Worm (Caenorhabditis elegans) whole organism, young adult: ENCODE results near the gene dnj-25.

Experiments
- B0035.1 ChIP-seq: sonication (generic microtip); optimal IDR thresholded peaks from 2 replicates; lab custom pipeline; 2016; ENCODE audit warnings: missing genetic modification characterization, mild to moderate bottlenecking, missing compliant biosample characterization, missing genotype, missing genetic modification reagents
- B0336.3 ChIP-seq: fragments of 200-800 bp; sonication (Bioruptor generic); IDR thresholded peaks from 2 replicates; pipeline ENCODE4 v1.3.6; 2022; ENCODE audit warnings: missing genetic modification characterization, missing compliant biosample characterization
- D2030.7 ChIP-seq: fragments of 200-800 bp; sonication (Bioruptor generic); IDR thresholded peaks from 2 replicates; pipeline ENCODE4 v1.3.6; 2022; ENCODE audit warnings: missing genetic modification reagents, missing genetic modification characterization, missing compliant biosample characterization
- F23B12.7 ChIP-seq: sonication (generic microtip); optimal IDR thresholded peaks from 2 replicates; lab custom pipeline; 2017; ENCODE audit warnings: missing genetic modification characterization, mild to moderate bottlenecking, missing compliant biosample characterization, antibody characterized with exemption, moderate library complexity; ENCODE audit not compliant: insufficient read depth
- F33H1.4 ChIP-seq: fragments of 200-800 bp; sonication (Bioruptor generic); IDR thresholded peaks from 2 replicates; pipeline ENCODE4 v1.3.6; 2022; ENCODE audit warnings: missing genetic modification reagents, missing genetic modification characterization, missing compliant biosample characterization
- F49E8.2 ChIP-seq: sonication (generic microtip); optimal IDR thresholded peaks from 3 replicates; lab custom pipeline; 2017; ENCODE audit warnings: missing genetic modification characterization, mild to moderate bottlenecking, missing compliant biosample characterization, antibody characterized with exemption, moderate library complexity; ENCODE audit not compliant: insufficient read depth
- F52B5.7 ChIP-seq: sonication (generic microtip); optimal IDR thresholded peaks from 2 replicates; lab custom pipeline; 2016; ENCODE audit warnings: mild to moderate bottlenecking, missing genetic modification characterization, missing compliant biosample characterization
- F57A8.1 ChIP-seq: fragments of 200-800 bp; sonication (Bioruptor generic); optimal IDR thresholded peaks from 2 replicates; lab custom pipeline; 2018; ENCODE audit warnings: mild to moderate bottlenecking, missing genetic modification characterization, moderate library complexity, missing compliant biosample characterization
- T26A5.8 ChIP-seq: sonication (generic microtip); optimal IDR thresholded peaks from 2 replicates; lab custom pipeline; 2016; ENCODE audit warnings: missing genetic modification characterization, missing compliant biosample characterization
- Y56A3A.18 ChIP-seq: fragments of 200-800 bp; sonication (Bioruptor generic); IDR thresholded peaks from 2 replicates; pipeline ENCODE4 v1.3.6; 2022; ENCODE audit warnings: missing genetic modification reagents, missing genetic modification characterization, missing compliant biosample characterization
- Y79H2A.3 ChIP-seq: fragments of 200-800 bp; sonication (Bioruptor generic); conservative IDR thresholded peaks from 2 replicates; pipeline ENCODE4 v1.3.6; 2022; ENCODE audit warnings: missing genetic modification reagents, missing genetic modification characterization, missing compliant biosample characterization
- Y95B8A.8 ChIP-seq: fragments of 200-800 bp; sonication (Bioruptor generic); IDR thresholded peaks from 2 replicates; pipeline ENCODE4 v1.3.6; 2022; ENCODE audit warnings: missing genetic modification reagents, missing genetic modification characterization, missing compliant biosample characterization
- aptf-2 ChIP-seq: fragments of 200-800 bp; sonication (Bioruptor generic); conservative IDR thresholded peaks from 2 replicates; pipeline ENCODE4 v1.3.6; 2022; ENCODE audit warnings: missing genetic modification reagents, missing genetic modification characterization, missing compliant biosample characterization
- athp-1 ChIP-seq: sonication (generic microtip); optimal IDR thresholded peaks from 2 replicates; lab custom pipeline; 2017; ENCODE audit warnings: mild to moderate bottlenecking, missing genetic modification characterization, missing compliant biosample characterization
- attf-5 ChIP-seq: fragments of 200-800 bp; sonication (Bioruptor generic); optimal IDR thresholded peaks from 2 replicates; lab custom pipeline; 2018; ENCODE audit warnings: mild to moderate bottlenecking, missing genetic modification characterization, missing compliant biosample characterization
- cebp-1 ChIP-seq, 2 experiments: fragments of 200-800 bp in 1 of 2; sonication (Bioruptor generic) in 1 of 2; sonication (generic microtip) in 1 of 2; IDR thresholded peaks in 1 of 2; optimal IDR thresholded peaks in 1 of 2; 2 replicates each; pipeline versions ENCODE4 v1.3.6 to Lab custom; 2017 to 2022; ENCODE audit warnings: missing compliant biosample characterization in 2 of 2, missing genetic modification characterization in 2 of 2, mild to moderate bottlenecking in 1 of 2, missing genetic modification reagents in 1 of 2, moderate library complexity in 1 of 2
- ceh-100 ChIP-seq: fragments of 200-800 bp; sonication (Bioruptor generic); IDR thresholded peaks from 2 replicates; pipeline ENCODE4 v1.3.6; 2022; ENCODE audit warnings: missing genetic modification reagents, missing genetic modification characterization, missing compliant biosample characterization
- ceh-40 ChIP-seq: fragments of 200-800 bp; sonication (Bioruptor generic); IDR thresholded peaks from 2 replicates; pipeline ENCODE4 v1.3.6; 2022; ENCODE audit warnings: missing genetic modification characterization, missing compliant biosample characterization
- ceh-91 ChIP-seq: fragments of 200-800 bp; sonication (Bioruptor generic); IDR thresholded peaks from 2 replicates; pipeline ENCODE4 v1.3.6; 2022; ENCODE audit warnings: missing genetic modification reagents, missing genetic modification characterization, missing compliant biosample characterization
- die-1 ChIP-seq: sonication (generic microtip); optimal IDR thresholded peaks from 2 replicates; lab custom pipeline; 2016; ENCODE audit warnings: missing genotype, mild to moderate bottlenecking, missing genetic modification characterization, missing compliant biosample characterization
- egrh-3 ChIP-seq: fragments of 200-800 bp; sonication (Bioruptor generic); IDR thresholded peaks from 2 replicates; pipeline ENCODE4 v1.3.6; 2022; ENCODE audit warnings: missing genetic modification reagents, missing genetic modification characterization, missing compliant biosample characterization
- him-1 ChIP-seq: sonication (generic microtip); optimal IDR thresholded peaks from 2 replicates; lab custom pipeline; 2016; ENCODE audit warnings: missing genotype, missing genetic modification reagents, missing genetic modification characterization, missing compliant biosample characterization
- hmg-1.2 ChIP-seq: fragments of 200-800 bp; sonication (Bioruptor generic); IDR thresholded peaks from 2 replicates; pipeline ENCODE4 v1.3.6; 2022; ENCODE audit warnings: missing genetic modification reagents, missing genetic modification characterization, missing compliant biosample characterization
- hrde-1 ChIP-seq: sonication (generic microtip); optimal IDR thresholded peaks from 2 replicates; lab custom pipeline; 2016; ENCODE audit warnings: missing genetic modification characterization, mild to moderate bottlenecking, missing compliant biosample characterization, moderate library complexity, missing genotype, missing genetic modification reagents, borderline replicate concordance
- hsf-1 ChIP-seq: fragments of 200-800 bp; sonication (Bioruptor generic); IDR thresholded peaks from 2 replicates; pipeline ENCODE4 v1.3.6; 2022; ENCODE audit warnings: missing genetic modification reagents, missing genetic modification characterization, missing compliant biosample characterization
- lin-35 ChIP-seq, 3 experiments: fragments of 150-350 bp in 2 of 3; sonication (generic microtip) in 1 of 3; optimal IDR thresholded peaks; 2 replicates each; lab custom pipeline; 2014 to 2018; ENCODE audit warnings: missing biosample characterization in 3 of 3, missing genetic modification characterization in 3 of 3, missing genetic modification reagents in 3 of 3
- madf-3 ChIP-seq: fragments of 200-800 bp; sonication (Bioruptor generic); IDR thresholded peaks from 2 replicates; pipeline ENCODE4 v1.3.6; 2022; ENCODE audit warnings: missing genetic modification reagents, missing genetic modification characterization, missing compliant biosample characterization
- madf-6 ChIP-seq: fragments of 200-800 bp; sonication (Bioruptor generic); IDR thresholded peaks from 2 replicates; pipeline ENCODE4 v1.3.6; 2022; ENCODE audit warnings: missing genetic modification reagents, missing genetic modification characterization, missing compliant biosample characterization
- mcd-1 ChIP-seq: fragments of 200-800 bp; sonication (Bioruptor generic); IDR thresholded peaks from 2 replicates; pipeline ENCODE4 v1.3.6; 2022; ENCODE audit warnings: missing genetic modification reagents, missing genetic modification characterization, missing compliant biosample characterization
- mes-4 ChIP-seq: sonication (generic microtip); optimal IDR thresholded peaks from 2 replicates; lab custom pipeline; 2016; ENCODE audit warnings: missing genotype, missing genetic modification characterization, missing compliant biosample characterization
- nfya-1 ChIP-seq: sonication (generic microtip); optimal IDR thresholded peaks from 2 replicates; lab custom pipeline; 2017; ENCODE audit warnings: antibody characterized with exemption, missing compliant biosample characterization, missing genetic modification characterization, borderline replicate concordance; ENCODE audit not compliant: insufficient read depth
- nfya-2 ChIP-seq: fragments of 200-800 bp; sonication (Bioruptor generic); IDR thresholded peaks from 2 replicates; pipeline ENCODE4 v1.3.6; 2022; ENCODE audit warnings: missing genetic modification reagents, missing genetic modification characterization, missing compliant biosample characterization
- nhr-120 ChIP-seq: fragments of 200-800 bp; sonication (Bioruptor generic); IDR thresholded peaks from 2 replicates; pipeline ENCODE4 v1.3.6; 2022; ENCODE audit warnings: missing genetic modification characterization, missing compliant biosample characterization
- nhr-179 ChIP-seq: sonication (generic microtip); optimal IDR thresholded peaks from 2 replicates; lab custom pipeline; 2016; ENCODE audit warnings: mild to moderate bottlenecking, missing genetic modification characterization, missing compliant biosample characterization
- nhr-27 ChIP-seq: fragments of 200-800 bp; sonication (Bioruptor generic); optimal IDR thresholded peaks from 2 replicates; lab custom pipeline; 2018; ENCODE audit warnings: mild to moderate bottlenecking, missing genetic modification characterization, moderate library complexity, missing compliant biosample characterization
- rpc-1 ChIP-seq, 2 experiments: fragments of 150-350 bp in 1 of 2; sonication (generic microtip) in 1 of 2; optimal IDR thresholded peaks; 2 replicates each; lab custom pipeline; 2014 to 2018; ENCODE audit warnings: missing biosample characterization in 1 of 2, missing genetic modification characterization in 1 of 2, missing genetic modification reagents in 1 of 2, missing genotype in 1 of 2
- sdz-38 ChIP-seq: sonication (generic microtip); optimal IDR thresholded peaks from 2 replicates; lab custom pipeline; 2016; ENCODE audit warnings: missing genotype, missing genetic modification characterization, missing compliant biosample characterization
- snpc-3.4 ChIP-seq: sonication (generic microtip); optimal IDR thresholded peaks from 2 replicates; lab custom pipeline; 2017; ENCODE audit warnings: missing genetic modification characterization, mild to moderate bottlenecking, missing compliant biosample characterization, antibody characterized with exemption, moderate library complexity, missing genotype, missing genetic modification reagents
- snpc-4 ChIP-seq, 5 experiments: fragments of 150-350 bp in 1 of 5; sonication (generic microtip) in 4 of 5; optimal IDR thresholded peaks; 2 replicates each; lab custom pipeline; 2014 to 2018; ENCODE audit warnings: missing genetic modification characterization in 5 of 5, missing biosample characterization in 3 of 5, antibody characterized with exemption in 2 of 5, mild to moderate bottlenecking in 2 of 5, missing compliant biosample characterization in 2 of 5, missing genotype in 2 of 5, moderate library complexity in 2 of 5, missing genetic modification reagents in 1 of 5
- tbp1 ChIP-seq: fragments of 200-800 bp; sonication (Bioruptor generic); optimal IDR thresholded peaks from 2 replicates; lab custom pipeline; 2018; ENCODE audit warnings: mild to moderate bottlenecking, missing genetic modification characterization, missing compliant biosample characterization
- xnd-1 ChIP-seq: sonication (generic microtip); optimal IDR thresholded peaks from 2 replicates; lab custom pipeline; 2016; ENCODE audit warnings: missing genotype, missing genetic modification reagents, missing genetic modification characterization, missing compliant biosample characterization
- zim-3 ChIP-seq: sonication (generic microtip); optimal IDR thresholded peaks from 2 replicates; lab custom pipeline; 2017; ENCODE audit warnings: mild to moderate bottlenecking, missing genetic modification characterization, moderate library complexity, missing compliant biosample characterization
- ztf-22 ChIP-seq: fragments of 200-800 bp; sonication (Bioruptor generic); optimal IDR thresholded peaks from 2 replicates; lab custom pipeline; 2018; ENCODE audit warnings: mild to moderate bottlenecking, missing genetic modification characterization, moderate library complexity, missing compliant biosample characterization
- ztf-28 ChIP-seq: fragments of 200-800 bp; sonication (Bioruptor generic); IDR thresholded peaks from 2 replicates; pipeline ENCODE4 v1.3.6; 2022; ENCODE audit warnings: missing genetic modification reagents, missing genetic modification characterization, missing compliant biosample characterization
- ztf-6 ChIP-seq: fragments of 200-800 bp; sonication (Bioruptor generic); IDR thresholded peaks from 2 replicates; pipeline ENCODE4 v1.3.6; 2022; ENCODE audit warnings: missing genetic modification reagents, missing genetic modification characterization, missing compliant biosample characterization

Gene dnj-25

DNA sequence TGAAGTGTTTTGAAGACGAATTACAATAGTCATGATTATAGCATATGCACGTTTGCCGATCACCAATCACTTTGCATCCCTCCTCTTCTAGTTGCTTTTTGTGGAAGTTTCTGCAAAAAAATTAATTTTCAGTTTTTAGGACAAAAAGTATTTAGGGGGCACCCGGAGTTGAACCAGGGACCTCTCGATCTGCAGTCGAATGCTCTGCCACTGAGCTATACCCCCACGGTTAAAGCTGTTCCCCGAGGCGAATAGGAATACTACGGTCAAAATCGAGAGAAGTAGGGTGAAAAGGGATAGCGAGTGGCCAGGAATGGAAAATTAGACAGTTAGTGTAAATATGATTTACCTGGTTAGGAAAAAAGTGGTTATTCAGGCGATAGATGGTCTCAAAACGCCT is 50.2 kb downstream of the dnj-25 start (continued):
- TF ChIP-seq hrde-1 (peak; percentile 38), athp-1 (no peak), B0336.3 (GFP tag; lab: Robert Waterston, UW) (0 out of 2 replicates have a peak, but pooled peaks have one; percentile 47), zim-3 (peak; percentile 87), die-1 (tag; lab: Kevin White, UChicago) (peak; percentile 77), aptf-2 (GFP tag; lab: Robert Waterston, UW) (no peak), xnd-1 (no peak), T26A5.8 (tag; lab: Kevin White, UChicago) (no peak), ceh-91 (GFP tag; lab: Robert Waterston, UW) (no peak), D2030.7 (GFP tag; lab: Robert Waterston, UW) (peak; percentile 84), lin-35 (GFP tag; optimal IDR thresholded peaks at IDR 0.05; lab: Kevin White, UChicago) (peak in 1 of 3 experiments; percentile 19), ztf-28 (0 out of 2 replicates have a peak, but pooled peaks have one; percentile 24), nfya-1 (tag; lab: Kevin White, UChicago) (no peak), nfya-2 (GFP tag; lab: Robert Waterston, UW) (no peak), sdz-38 (tag; lab: Kevin White, UChicago) (no peak), tbp1 (peak; percentile 94), ceh-100 (GFP tag; lab: Robert Waterston, UW) (peak; percentile 35; the same call in 1 of the 2 replicates), egrh-3 (GFP tag; lab: Robert Waterston, UW) (peak; percentile 41; the same call in 1 of the 2 replicates), hsf-1 (GFP tag; lab: Robert Waterston, UW) (0 out of 2 replicates have a peak, but pooled peaks have one; percentile 25), madf-6 (GFP tag; lab: Robert Waterston, UW) (peak; percentile 26; the same call in 1 of the 2 replicates), F23B12.7 (tag; lab: Kevin White, UChicago) (peak; percentile 33), nhr-179 (tag; lab: Kevin White, UChicago) (peak; percentile 40), F57A8.1 (GFP tag; lab: Kevin White, UChicago) (peak; percentile 7), ceh-40 (GFP tag; lab: Robert Waterston, UW) (peak; percentile 81), snpc-4 (GFP tag; optimal IDR thresholded peaks at IDR 0.05; lab: Kevin White, UChicago) (peak; percentile 22), snpc-4 (tag; optimal IDR thresholded peaks at IDR 0.05; lab: Kevin White, UChicago) (peak in 3 of 4 experiments; percentile 13 to 73 (median 71)), F33H1.4 (0 out of 2 replicates have a peak, but pooled peaks have one; percentile 10), ztf-6 (GFP tag; lab: Robert Waterston, UW) (no peak), mcd-1 (GFP tag; lab: Robert Waterston, UW) (peak; percentile 53), snpc-3.4 (peak; percentile 44), attf-5 (GFP tag; lab: Kevin White, UChicago) (peak; percentile 47), rpc-1 (optimal IDR thresholded peaks at IDR 0.05; lab: Kevin White, UChicago) (peak; percentile 86), rpc-1 (tag; optimal IDR thresholded peaks at IDR 0.05; lab: Kevin White, UChicago) (peak; percentile 88), ztf-22 (GFP tag; lab: Kevin White, UChicago) (peak; percentile 11), F49E8.2 (tag; lab: Kevin White, UChicago) (peak; percentile 7), Y56A3A.18 (GFP tag; lab: Robert Waterston, UW) (peak; percentile 70; the same call in 1 of the 2 replicates), nhr-120 (0 out of 2 replicates have a peak, but pooled peaks have one; percentile 36), F52B5.7 (tag; lab: Kevin White, UChicago) (peak; percentile 62), madf-3 (GFP tag; lab: Robert Waterston, UW) (0 out of 2 replicates have a peak, but pooled peaks have one; percentile 40), cebp-1 (GFP tag; IDR thresholded peaks at IDR 0.05; lab: Robert Waterston, UW) (no peak), cebp-1 (tag; optimal IDR thresholded peaks at IDR 0.05; lab: Kevin White, UChicago) (peak; percentile 63), mes-4 (tag; lab: Kevin White, UChicago) (no peak), him-1 (tag; lab: Kevin White, UChicago) (peak; percentile 81), nhr-27 (tag; lab: Kevin White, UChicago) (no peak), Y79H2A.3 (no peak), B0035.1 (peak; percentile 8), hmg-1.2 (GFP tag; lab: Robert Waterston, UW) (peak; percentile 66), Y95B8A.8 (GFP tag; lab: Robert Waterston, UW) (peak; percentile 72; the same call in 1 of the 2 replicates)
